Worm (Caenorhabditis elegans) whole organism, L4 larva: ENCODE measurements around the gene F58A4.1.

Experiments
- D1046.2 ChIP-seq: fragments of 200-800 bp; sonication (Bioruptor generic); IDR thresholded peaks from 2 replicates; pipeline ENCODE4 v1.3.6; 2022; ENCODE audit warnings: missing genetic modification characterization, missing compliant biosample characterization
- F37D6.2 ChIP-seq: sonication (generic microtip); optimal IDR thresholded peaks from 2 replicates; lab custom pipeline; 2016; ENCODE audit warnings: mild to moderate bottlenecking, missing genetic modification characterization, missing compliant biosample characterization
- T20F7.1 ChIP-seq: fragments of 200-800 bp; sonication (Bioruptor generic); optimal IDR thresholded peaks from 2 replicates; lab custom pipeline; 2018; ENCODE audit warnings: mild to moderate bottlenecking, missing genetic modification characterization, missing compliant biosample characterization
- Y48G9A.11 ChIP-seq: fragments of 200-800 bp; sonication (Bioruptor generic); IDR thresholded peaks from 2 replicates; pipeline ENCODE4 v1.3.6; 2022; ENCODE audit warnings: missing genetic modification reagents, missing genetic modification characterization, missing compliant biosample characterization
- Y5F2A.4 ChIP-seq: fragments of 200-800 bp; sonication (Bioruptor generic); optimal IDR thresholded peaks from 2 replicates; lab custom pipeline; 2018; ENCODE audit warnings: mild to moderate bottlenecking, missing genetic modification characterization, missing compliant biosample characterization
- ZK337.2 ChIP-seq: fragments of 200-800 bp; sonication (Bioruptor generic); IDR thresholded peaks from 2 replicates; pipeline ENCODE4 v1.3.6; 2022; ENCODE audit warnings: missing genetic modification reagents, missing genetic modification characterization, missing compliant biosample characterization
- ZK546.5 ChIP-seq, 2 experiments: sonication (generic microtip); optimal IDR thresholded peaks; 2 replicates each; lab custom pipeline; 2017; ENCODE audit warnings: missing biosample characterization in 2 of 2, missing genetic modification characterization in 2 of 2
- aha-1 ChIP-seq: fragments of 150-350 bp; peaks from one replicate; lab custom pipeline; 2014; ENCODE audit warnings: missing biosample characterization, missing genetic modification characterization
- arid-1 ChIP-seq: fragments of 200-800 bp; sonication (Bioruptor generic); conservative IDR thresholded peaks from 2 replicates; pipeline ENCODE4 v1.3.6; 2022; ENCODE audit warnings: missing genetic modification reagents, missing genetic modification characterization, missing compliant biosample characterization
- ceh-82 ChIP-seq: sonication (generic microtip); optimal IDR thresholded peaks from 2 replicates; lab custom pipeline; 2017; ENCODE audit warnings: missing biosample characterization, missing genetic modification characterization
- daf-12 ChIP-seq: fragments of 150-350 bp; optimal IDR thresholded peaks from 2 replicates; lab custom pipeline; 2014; ENCODE audit warnings: missing biosample characterization, missing genetic modification reagents, missing genetic modification characterization
- daf-16 ChIP-seq, 3 experiments: sonication (generic microtip); optimal IDR thresholded peaks; 2 replicates each; lab custom pipeline; 2016 to 2017; ENCODE audit warnings: missing genetic modification characterization in 3 of 3, missing genetic modification reagents in 3 of 3, mild to moderate bottlenecking in 2 of 3, missing compliant biosample characterization in 2 of 3, missing biosample characterization in 1 of 3, moderate library complexity in 1 of 3
- dmd-6 ChIP-seq: fragments of 200-800 bp; sonication (Bioruptor generic); IDR thresholded peaks from 2 replicates; pipeline ENCODE4 v1.3.6; 2022; ENCODE audit warnings: missing genetic modification reagents, missing genetic modification characterization, missing compliant biosample characterization
- dmd-9 ChIP-seq: fragments of 200-800 bp; sonication (Bioruptor generic); IDR thresholded peaks from 2 replicates; pipeline ENCODE4 v1.3.6; 2022; ENCODE audit warnings: missing genetic modification reagents, missing genetic modification characterization, missing compliant biosample characterization
- duxl-1 ChIP-seq: sonication (generic microtip); optimal IDR thresholded peaks from 2 replicates; lab custom pipeline; 2016; ENCODE audit warnings: mild to moderate bottlenecking, missing genetic modification characterization, moderate library complexity, missing compliant biosample characterization; ENCODE audit not compliant: poor library complexity
- dve-1 ChIP-seq: sonication (generic microtip); optimal IDR thresholded peaks from 2 replicates; lab custom pipeline; 2017; ENCODE audit warnings: antibody characterized with exemption, mild to moderate bottlenecking, missing genetic modification characterization, missing compliant biosample characterization; ENCODE audit not compliant: insufficient read depth
- fkh-10 ChIP-seq: fragments of 150-350 bp; optimal IDR thresholded peaks from 2 replicates; lab custom pipeline; 2014; ENCODE audit warnings: missing biosample characterization, missing genetic modification reagents, missing genetic modification characterization
- gei-8 ChIP-seq: fragments of 200-800 bp; sonication (Bioruptor generic); optimal IDR thresholded peaks from 2 replicates; lab custom pipeline; 2018; ENCODE audit warnings: mild to moderate bottlenecking, missing genetic modification characterization, missing compliant biosample characterization
- hlh-11 ChIP-seq: fragments of 200-800 bp; sonication (Bioruptor generic); optimal IDR thresholded peaks from 2 replicates; lab custom pipeline; 2018; ENCODE audit warnings: mild to moderate bottlenecking, missing genetic modification characterization, missing compliant biosample characterization
- hmg-1.1 ChIP-seq: fragments of 200-800 bp; sonication (Bioruptor generic); IDR thresholded peaks from 2 replicates; pipeline ENCODE4 v1.3.6; 2022; ENCODE audit warnings: missing genetic modification reagents, missing genetic modification characterization, missing compliant biosample characterization
- jun-1 ChIP-seq: fragments of 150-350 bp; optimal IDR thresholded peaks from 2 replicates; lab custom pipeline; 2014; ENCODE audit warnings: missing biosample characterization, missing genetic modification reagents, missing genetic modification characterization
- lin-13 ChIP-seq: fragments of 150-350 bp; optimal IDR thresholded peaks from 2 replicates; lab custom pipeline; 2014; ENCODE audit warnings: missing biosample characterization, missing genetic modification reagents, missing genetic modification characterization
- lin-15B ChIP-seq: fragments of 150-350 bp; sonication (generic microtip); optimal IDR thresholded peaks from 3 replicates; lab custom pipeline; 2014; ENCODE audit warnings: missing biosample characterization, missing genetic modification characterization
- lin-38 ChIP-seq: fragments of 200-800 bp; sonication (Bioruptor generic); IDR thresholded peaks from 2 replicates; pipeline ENCODE4 v1.3.6; 2022; ENCODE audit warnings: missing genetic modification reagents, missing genetic modification characterization, missing compliant biosample characterization
- lsy-2 ChIP-seq, 2 experiments: fragments of 150-350 bp in 1 of 2; sonication (generic microtip) in 1 of 2; optimal IDR thresholded peaks; 2 replicates each; lab custom pipeline; 2014 to 2017; ENCODE audit warnings: missing biosample characterization in 2 of 2, missing genetic modification characterization in 2 of 2
- madf-5 ChIP-seq, 2 experiments: fragments of 200-800 bp; sonication (Bioruptor generic); IDR thresholded peaks; 2 replicates each; pipeline ENCODE4 v1.3.6; 2022; ENCODE audit warnings: missing compliant biosample characterization in 2 of 2, missing genetic modification characterization in 2 of 2
- madf-9 ChIP-seq: fragments of 200-800 bp; sonication (Bioruptor generic); conservative IDR thresholded peaks from 2 replicates; pipeline ENCODE4 v1.3.6; 2022; ENCODE audit warnings: missing genetic modification reagents, missing genetic modification characterization, missing compliant biosample characterization
- mes-2 ChIP-seq: sonication (generic microtip); optimal IDR thresholded peaks from 2 replicates; lab custom pipeline; 2016; ENCODE audit warnings: missing genotype, mild to moderate bottlenecking, missing genetic modification characterization, missing compliant biosample characterization; ENCODE audit not compliant: poor library complexity, severe bottlenecking
- nhr-102 ChIP-seq: sonication (generic microtip); optimal IDR thresholded peaks from 2 replicates; lab custom pipeline; 2016; ENCODE audit warnings: mild to moderate bottlenecking, missing genetic modification characterization, moderate library complexity, missing compliant biosample characterization
- nhr-111 ChIP-seq: fragments of 200-800 bp; sonication (Bioruptor generic); optimal IDR thresholded peaks from 2 replicates; lab custom pipeline; 2018; ENCODE audit warnings: mild to moderate bottlenecking, missing genetic modification characterization, missing compliant biosample characterization
- nhr-237 ChIP-seq: sonication (generic microtip); optimal IDR thresholded peaks from 2 replicates; lab custom pipeline; 2017; ENCODE audit warnings: missing biosample characterization, missing genetic modification characterization
- nhr-28 ChIP-seq: fragments of 150-350 bp; optimal IDR thresholded peaks from 2 replicates; lab custom pipeline; 2014; ENCODE audit warnings: missing biosample characterization, missing genetic modification characterization
- nhr-42 ChIP-seq: fragments of 200-800 bp; sonication (Bioruptor generic); IDR thresholded peaks from 2 replicates; pipeline ENCODE4 v1.3.6; 2022; ENCODE audit warnings: missing genetic modification characterization, missing compliant biosample characterization
- nhr-6 ChIP-seq: fragments of 150-350 bp; optimal IDR thresholded peaks from 2 replicates; lab custom pipeline; 2014; ENCODE audit warnings: missing biosample characterization, missing genetic modification characterization
- nhr-77 ChIP-seq: fragments of 150-350 bp; optimal IDR thresholded peaks from 2 replicates; lab custom pipeline; 2014; ENCODE audit warnings: missing biosample characterization, missing genetic modification characterization
- pqm-1 ChIP-seq: sonication (generic microtip); optimal IDR thresholded peaks from 2 replicates; lab custom pipeline; 2017; ENCODE audit warnings: missing biosample characterization, missing genetic modification characterization
- snpc-1.2 ChIP-seq: fragments of 200-800 bp; sonication (Bioruptor generic); IDR thresholded peaks from 2 replicates; pipeline ENCODE4 v1.3.6; 2022; ENCODE audit warnings: missing genetic modification reagents, missing genetic modification characterization, missing compliant biosample characterization
- unc-39 ChIP-seq: sonication (generic microtip); optimal IDR thresholded peaks from 2 replicates; lab custom pipeline; 2017; ENCODE audit warnings: missing biosample characterization, missing genetic modification characterization
- unc-62 ChIP-seq, 3 experiments: fragments of 150-350 bp in 1 of 3; sonication (generic microtip); optimal IDR thresholded peaks in 2 of 3; peaks in 1 of 3; 1 replicate in 1 of 3; 2 replicates in 2 of 3; lab custom pipeline; 2014 to 2017; ENCODE audit warnings: missing biosample characterization in 3 of 3, missing genetic modification characterization in 3 of 3, missing genetic modification reagents in 3 of 3, missing genotype in 1 of 3
- vab-7 ChIP-seq: fragments of 200-800 bp; sonication (Bioruptor generic); IDR thresholded peaks from 2 replicates; pipeline ENCODE4 v1.3.6; 2022; ENCODE audit warnings: missing genetic modification reagents, missing genetic modification characterization, missing compliant biosample characterization
- zag-1 ChIP-seq: fragments of 150-350 bp; optimal IDR thresholded peaks from 2 replicates; lab custom pipeline; 2014; ENCODE audit warnings: missing biosample characterization, missing genetic modification characterization
- zip-11 ChIP-seq: fragments of 200-800 bp; sonication (Bioruptor generic); IDR thresholded peaks from 2 replicates; pipeline ENCODE4 v1.3.6; 2022; ENCODE audit warnings: missing genetic modification characterization, missing compliant biosample characterization
- zip-2 ChIP-seq: fragments of 150-350 bp; optimal IDR thresholded peaks from 2 replicates; lab custom pipeline; 2014; ENCODE audit warnings: missing biosample characterization, missing genetic modification characterization
- ztf-7 ChIP-seq: fragments of 150-350 bp; optimal IDR thresholded peaks from 2 replicates; lab custom pipeline; 2014; ENCODE audit warnings: missing biosample characterization, missing genetic modification characterization

F58A4.1 gene

DNA sequence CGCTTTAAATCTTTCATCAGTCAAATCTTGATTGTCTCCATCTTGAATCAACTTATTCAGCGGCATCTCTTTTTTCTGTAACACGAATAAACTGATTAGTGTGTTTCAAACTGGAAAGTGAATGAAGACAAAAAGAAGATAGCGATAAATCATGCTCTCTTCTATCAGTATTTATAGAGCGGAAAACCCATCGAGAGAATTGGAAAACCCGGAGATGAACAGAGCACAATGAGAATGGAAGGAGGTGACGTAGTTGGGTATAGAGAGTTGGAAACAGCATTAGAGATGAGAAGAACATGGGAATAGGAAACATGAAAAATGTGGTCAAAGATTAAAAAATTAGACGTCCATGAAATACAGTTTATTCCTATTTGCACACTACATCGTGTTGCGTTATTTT, 6.2 kb upstream of the F58A4.1 start, which contains the start of gene acox-1.5:
Gene acox-1.5 (minus strand): TSS at position 75 of the 400 bp plus-strand sequence.
- peak; percentile 19 for TF ChIP-seq aha-1 (tag; lab: Kevin White, UChicago)
- peak; percentile 62 for TF ChIP-seq dmd-6 (GFP tag; lab: Robert Waterston, UW)
- TF ChIP-seq jun-1 (tag; lab: Kevin White, UChicago): no peak
- peak; percentile 56 for TF ChIP-seq nhr-77 (tag; lab: Kevin White, UChicago)
- peak; percentile 34 for TF ChIP-seq hlh-11
- no peak for TF ChIP-seq Y5F2A.4 (GFP tag; lab: Kevin White, UChicago)
- no peak for TF ChIP-seq T20F7.1 (GFP tag; lab: Kevin White, UChicago)
- TF ChIP-seq unc-62 (GFP tag; optimal IDR thresholded peaks at IDR 0.05 in 1 of 2; lab: Kevin White, UChicago): peak in 1 of 2 experiments; percentile 16
- no peak for TF ChIP-seq unc-62 (tag; optimal IDR thresholded peaks at IDR 0.05; lab: Kevin White, UChicago)
- TF ChIP-seq dve-1: peak; percentile 22
- no peak for TF ChIP-seq duxl-1 (tag; lab: Kevin White, UChicago)
- peak; percentile 55 for TF ChIP-seq nhr-28 (tag; lab: Kevin White, UChicago)
- peak; percentile 77 for TF ChIP-seq pqm-1 (tag; lab: Kevin White, UChicago)
- TF ChIP-seq D1046.2: no peak
- TF ChIP-seq madf-9 (GFP tag; lab: Robert Waterston, UW): no peak
- no peak for TF ChIP-seq hmg-1.1 (GFP tag; lab: Robert Waterston, UW)
- TF ChIP-seq, all 104 proteins: peak for 8

DNA sequence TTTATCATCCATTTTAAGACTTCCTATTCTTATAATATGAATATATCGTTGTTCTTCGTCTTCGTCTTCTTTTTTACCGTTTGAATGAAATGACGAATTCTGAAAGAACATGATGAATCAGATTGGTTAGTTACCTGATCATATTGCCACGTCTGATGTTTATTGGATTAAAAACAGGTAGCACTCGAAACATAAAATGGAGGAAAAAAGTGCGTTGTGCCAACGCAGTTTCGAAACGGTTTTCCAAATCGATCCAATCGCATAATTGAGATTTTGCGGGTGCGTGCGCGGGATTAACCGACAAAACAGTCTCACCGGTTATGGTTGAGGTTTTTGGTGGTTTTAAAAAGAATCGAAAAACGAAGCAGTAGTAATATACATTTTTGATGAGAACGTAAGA, 2.7 kb upstream of the F58A4.1 start, which contains the start of gene rom-2:
Gene rom-2 (minus strand): TSS at position 101 of the 400 bp plus-strand sequence.
- no peak for TF ChIP-seq lin-38 (GFP tag; lab: Robert Waterston, UW)
- no peak for TF ChIP-seq duxl-1 (tag; lab: Kevin White, UChicago)
- no peak for TF ChIP-seq nhr-77 (tag; lab: Kevin White, UChicago)
- no peak for TF ChIP-seq pqm-1 (tag; lab: Kevin White, UChicago)
- TF ChIP-seq madf-9 (GFP tag; lab: Robert Waterston, UW): no peak
- no peak for TF ChIP-seq zip-2
- TF ChIP-seq snpc-1.2 (GFP tag; lab: Robert Waterston, UW): no peak
- no peak for TF ChIP-seq ZK546.5 (tag; optimal IDR thresholded peaks at IDR 0.05; lab: Kevin White, UChicago)
- TF ChIP-seq, all 104 proteins: peak for 0

DNA sequence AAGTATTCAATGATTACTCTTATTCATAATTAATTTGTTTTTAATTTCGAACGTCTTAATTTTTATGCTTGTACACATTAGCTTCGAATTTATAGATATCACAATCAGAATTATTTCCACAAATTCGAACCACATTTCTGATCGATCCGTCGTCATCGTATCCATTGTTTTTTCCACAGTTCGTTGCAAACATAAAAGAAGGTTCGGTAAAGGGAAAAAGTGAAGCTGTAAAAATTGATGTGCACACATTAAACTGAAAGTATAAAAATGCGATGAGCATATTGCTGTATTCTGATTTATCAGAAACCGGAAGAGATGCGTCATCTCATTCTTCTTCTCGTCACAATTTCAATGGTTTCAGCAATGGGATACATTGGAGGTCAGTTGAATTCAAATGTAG, 1.2 kb upstream of the F58A4.1 start, which contains the start of gene C48B4.12:
Gene C48B4.12 (plus strand): TSS at position 301 of the 400 bp plus-strand sequence.
- TF ChIP-seq fkh-10 (no peak), nhr-6 (tag; lab: Kevin White, UChicago) (no peak), madf-5 (GFP tag; IDR thresholded peaks at IDR 0.05; lab: Robert Waterston, UW) (no peak), nhr-111 (GFP tag; lab: Kevin White, UChicago) (no peak), dmd-9 (GFP tag; lab: Robert Waterston, UW) (no peak), lin-13 (GFP tag; lab: Kevin White, UChicago) (no peak), lin-15B (no peak), nhr-237 (tag; lab: Kevin White, UChicago) (no peak), mes-2 (no peak), unc-39 (tag; lab: Kevin White, UChicago) (no peak)
- TF ChIP-seq, all 104 proteins: peak for 0

DNA sequence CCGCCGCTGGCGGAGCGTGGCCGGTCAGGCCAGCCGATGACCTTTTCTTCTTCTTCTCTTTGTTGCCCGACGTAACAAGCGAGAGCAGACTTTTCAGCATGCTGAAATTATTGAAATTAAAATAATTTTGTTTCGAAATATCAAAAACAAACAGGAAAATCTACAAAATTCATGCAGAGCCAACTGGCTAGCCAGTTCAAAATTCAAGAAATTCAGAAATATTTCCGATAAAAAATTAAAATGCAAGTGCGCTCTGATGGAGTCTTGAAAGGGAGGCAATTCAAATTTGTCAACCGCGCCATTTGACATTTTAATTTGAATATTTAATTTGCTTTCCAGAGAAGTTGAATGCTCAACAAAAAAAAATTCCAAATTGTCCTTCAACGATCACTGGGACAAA, 2.4 kb downstream of the F58A4.1 start, which contains the start of gene F58A4.2:
Gene F58A4.2 (minus strand): TSS at position 101 of the 400 bp plus-strand sequence.
- no peak for TF ChIP-seq ztf-7
- TF ChIP-seq gei-8 (GFP tag; lab: Kevin White, UChicago): no peak
- no peak for TF ChIP-seq nhr-42 (GFP tag; lab: Robert Waterston, UW)
- TF ChIP-seq arid-1: no peak
- TF ChIP-seq zip-2: no peak
- TF ChIP-seq vab-7 (GFP tag; lab: Robert Waterston, UW): no peak
- TF ChIP-seq zip-11 (GFP tag; lab: Robert Waterston, UW): no peak
- TF ChIP-seq Y48G9A.11: no peak
- no peak for TF ChIP-seq lsy-2 (tag; optimal IDR thresholded peaks at IDR 0.05; lab: Kevin White, UChicago)
- TF ChIP-seq mes-2: no peak
- no peak for TF ChIP-seq F37D6.2
- no peak for TF ChIP-seq daf-12 (tag; lab: Kevin White, UChicago)
- TF ChIP-seq nhr-102 (tag; lab: Kevin White, UChicago): no peak
- TF ChIP-seq zag-1 (tag; lab: Kevin White, UChicago): no peak
- no peak for TF ChIP-seq ZK337.2 (GFP tag; lab: Robert Waterston, UW)
- no peak for TF ChIP-seq ceh-82
- no peak for TF ChIP-seq daf-16 (GFP tag; optimal IDR thresholded peaks at IDR 0.05; lab: Kevin White, UChicago)
- no peak for TF ChIP-seq daf-16 (tag; optimal IDR thresholded peaks at IDR 0.05; lab: Kevin White, UChicago)
